Worm (Caenorhabditis elegans): ENCODE data around the gene mct-3.

- TF ChIP-seq klf-2 (GFP tag; conservative IDR thresholded peaks at IDR 0.05) = no peak
- no peak for TF ChIP-seq flt-1 (GFP tag; IDR thresholded peaks at IDR 0.05)
- TF ChIP-seq ztf-29 (GFP tag; IDR thresholded peaks at IDR 0.05) = no peak
- TF ChIP-seq T22C8.4 (GFP tag; IDR thresholded peaks at IDR 0.05) = no peak
- no peak for TF ChIP-seq tab-1 (GFP tag; IDR thresholded peaks at IDR 0.05)
Measured at ce11 chrX:13838019-13838418, 14.7 kb upstream of the mct-3 start.

All from whole organism, midembryonic.